Fruit fly (Drosophila melanogaster): ENCODE measurements around the gene CG17154.

dm6 chr3L:12083092-12083680 is 5.2 kb upstream of the CG17154 start:
- no peak for TF ChIP-seq CG6276 (GFP tag; optimal IDR thresholded peaks at IDR 0.05)
- TF ChIP-seq CG16779 (tag; optimal IDR thresholded peaks at IDR 0.05), result no peak
- TF ChIP-seq CG6792 (GFP tag; optimal IDR thresholded peaks at IDR 0.05), result no peak
- no peak for TF ChIP-seq acj6 (GFP tag; optimal IDR thresholded peaks at IDR 0.05)
- no peak for TF ChIP-seq pdm3 (GFP tag; optimal IDR thresholded peaks at IDR 0.05)
- TF ChIP-seq fkh (GFP tag; optimal IDR thresholded peaks at IDR 0.05), result no peak

Data from whole organism, prepupa.